Worm (Caenorhabditis elegans) whole organism, L2 larva: ENCODE measurements around the gene F58B4.7.

Experiments
- mbf-1 ChIP-seq: sonication (generic microtip); optimal IDR thresholded peaks from 2 replicates; lab custom pipeline; 2017; ENCODE audit warnings: missing biosample characterization, missing genetic modification characterization
- nhr-12 ChIP-seq: fragments of 150-350 bp; optimal IDR thresholded peaks from 2 replicates; lab custom pipeline; 2014; ENCODE audit warnings: missing biosample characterization, missing genetic modification characterization
- nhr-25 ChIP-seq: fragments of 150-350 bp; sonication (generic microtip); optimal IDR thresholded peaks from 3 replicates; lab custom pipeline; 2014; ENCODE audit warnings: missing biosample characterization, missing genetic modification characterization

DNA sequence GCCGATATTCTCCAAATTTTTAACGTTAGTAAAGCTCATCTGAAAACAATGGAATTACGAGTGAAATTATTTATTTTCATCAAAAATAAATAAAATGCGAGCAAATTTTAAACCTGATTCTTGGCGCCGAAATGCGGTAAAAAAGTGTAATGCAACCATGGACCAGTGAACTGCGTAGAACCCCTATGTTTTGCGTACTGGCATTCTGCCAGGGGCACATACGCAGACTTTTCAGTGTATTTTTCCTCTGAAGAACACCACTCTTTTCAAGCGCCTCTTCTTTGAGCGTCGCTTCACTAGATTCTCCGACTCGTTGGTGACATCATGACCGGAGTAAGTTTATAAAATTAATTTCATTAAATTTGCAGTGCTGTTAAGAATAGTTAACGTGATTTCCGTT is 42.4 kb upstream of the F58B4.7 start, which contains the start of the genes ctf-4 and eef-1G:
- TF ChIP-seq nhr-25 (peak; percentile 98), mbf-1 (tag; lab: Kevin White, UChicago) (no peak), nhr-12 (tag; lab: Kevin White, UChicago) (no peak)
